Fruit fly (Drosophila melanogaster): Measurements from ENCODE around the gene GluRIIA.

GluRIIA gene

dm6 chr2L:5569503-5569902, 14.6 kb downstream of the GluRIIA start (continued):
- peak; percentile 64; the same call in 1 of the 2 replicates for TF ChIP-seq CG14014 (GFP tag; IDR thresholded peaks at IDR 0.05)
- TF ChIP-seq disco-r (GFP tag; optimal IDR thresholded peaks at IDR 0.05): no peak
- TF ChIP-seq dpn (GFP tag; optimal IDR thresholded peaks at IDR 0.05): no peak
- TF ChIP-seq chm (GFP tag; IDR thresholded peaks at IDR 0.05): no peak
- TF ChIP-seq Jarid2 (GFP tag; optimal IDR thresholded peaks at IDR 0.05): no peak
- no peak for TF ChIP-seq CG4404 (GFP tag; IDR thresholded peaks at IDR 0.05)
- TF ChIP-seq BtbVII (GFP tag; optimal IDR thresholded peaks at IDR 0.05): peak; percentile 17
- no peak for TF ChIP-seq tx (GFP tag; optimal IDR thresholded peaks at IDR 0.05)
- no peak for TF ChIP-seq crp (GFP tag; optimal IDR thresholded peaks at IDR 0.05)
- no peak for TF ChIP-seq inv (GFP tag; IDR thresholded peaks at IDR 0.05; ENCODE audit: partially characterized antibody)
- TF ChIP-seq CG16813 (GFP tag; IDR thresholded peaks at IDR 0.05; ENCODE audit: partially characterized antibody): no peak
- TF ChIP-seq bab2 (GFP tag; optimal IDR thresholded peaks at IDR 0.05): no peak
- TF ChIP-seq CG17612 (GFP tag; IDR thresholded peaks at IDR 0.05): 0 out of 2 replicates have a peak, but pooled peaks have one; percentile 28
- TF ChIP-seq Hsf (GFP tag; optimal IDR thresholded peaks at IDR 0.05): peak; percentile 31
- TF ChIP-seq da (GFP tag; optimal IDR thresholded peaks at IDR 0.05): no peak
- TF ChIP-seq stwl (tag; optimal IDR thresholded peaks at IDR 0.05): no peak
- no peak for TF ChIP-seq Bteb2 (GFP tag; optimal IDR thresholded peaks at IDR 0.05)
- TF ChIP-seq CG17912 (GFP tag; optimal IDR thresholded peaks at IDR 0.05): no peak
- peak; percentile 56; the same call in 1 of the 2 replicates for TF ChIP-seq CG32532 (GFP tag; IDR thresholded peaks at IDR 0.05)
- no peak for TF ChIP-seq CG13123 (GFP tag; optimal IDR thresholded peaks at IDR 0.05)
- TF ChIP-seq stc (GFP tag; IDR thresholded peaks at IDR 0.05): no peak
- TF ChIP-seq Opbp (GFP tag; IDR thresholded peaks at IDR 0.05; ENCODE audit: partially characterized antibody): no peak
- peak; percentile 34 for TF ChIP-seq abd-A (tag; optimal IDR thresholded peaks at IDR 0.05)
- no peak for TF ChIP-seq insv (GFP tag; optimal IDR thresholded peaks at IDR 0.05)
- no peak for TF ChIP-seq Scr (GFP tag; IDR thresholded peaks at IDR 0.05; ENCODE audit: partially characterized antibody)
- no peak for TF ChIP-seq tin (GFP tag; optimal IDR thresholded peaks at IDR 0.05)
- TF ChIP-seq sug (tag; optimal IDR thresholded peaks at IDR 0.05): no peak
- no peak for TF ChIP-seq CG8478 (optimal IDR thresholded peaks at IDR 0.05)
- no peak for TF ChIP-seq vnd (GFP tag; IDR thresholded peaks at IDR 0.05; ENCODE audit: partially characterized antibody)
- no peak for TF ChIP-seq ftz-f1 (GFP tag; optimal IDR thresholded peaks at IDR 0.05)
- TF ChIP-seq nerfin-1 (tag; optimal IDR thresholded peaks at IDR 0.05): no peak
- TF ChIP-seq pnt (GFP tag; optimal IDR thresholded peaks at IDR 0.05): no peak
- TF ChIP-seq CG2875 (GFP tag; optimal IDR thresholded peaks at IDR 0.05): no peak
- no peak for TF ChIP-seq CG6854 (GFP tag; optimal IDR thresholded peaks at IDR 0.05)
- no peak for TF ChIP-seq CG4854 (GFP tag; optimal IDR thresholded peaks at IDR 0.05)
- 0 out of 3 replicates have a peak, but pooled peaks have one; percentile 46 for TF ChIP-seq zfh1 (GFP tag; IDR thresholded peaks at IDR 0.05)
- no peak for TF ChIP-seq CG5245 (GFP tag; optimal IDR thresholded peaks at IDR 0.05)
- TF ChIP-seq ems (GFP tag; optimal IDR thresholded peaks at IDR 0.05): no peak
- no peak for TF ChIP-seq CG33557 (GFP tag; optimal IDR thresholded peaks at IDR 0.05)
- TF ChIP-seq CG12659 (GFP tag; optimal IDR thresholded peaks at IDR 0.05): no peak
- no peak for TF ChIP-seq cato (GFP tag; optimal IDR thresholded peaks at IDR 0.05; ENCODE audit: borderline replicate concordance)
- no peak for TF ChIP-seq CG10979 (tag; optimal IDR thresholded peaks at IDR 0.05)
- peak in 1 of 2 experiments; percentile 43 for TF ChIP-seq Hr51 (GFP tag; optimal IDR thresholded peaks at IDR 0.05)
- TF ChIP-seq CG7372 (GFP tag; IDR thresholded peaks at IDR 0.05): no peak
- TF ChIP-seq dmrt99B (tag; optimal IDR thresholded peaks at IDR 0.05): peak; percentile 49
- no peak for TF ChIP-seq crol (GFP tag; IDR thresholded peaks at IDR 0.05)
- TF ChIP-seq ind (GFP tag; optimal IDR thresholded peaks at IDR 0.05): peak; percentile 27
- TF ChIP-seq Oli (tag; optimal IDR thresholded peaks at IDR 0.05): peak; percentile 27
- TF ChIP-seq sisA (GFP tag; IDR thresholded peaks at IDR 0.05): no peak
- no peak for TF ChIP-seq Sox100B (GFP tag; optimal IDR thresholded peaks at IDR 0.05)
- TF ChIP-seq CG11560 (tag; IDR thresholded peaks at IDR 0.05): 0 out of 3 replicates have a peak, but pooled peaks have one; percentile 34
